Worm (Caenorhabditis elegans) whole organism, L4/young adult: Measurements from ENCODE around the gene T22D1.5.

Experiments
- W03F9.2 ChIP-seq: fragments of 150-350 bp; optimal IDR thresholded peaks from 2 replicates; lab custom pipeline; 2014; ENCODE audit warnings: missing biosample characterization, missing genetic modification characterization
- dao-5 ChIP-seq: sonication (generic microtip); optimal IDR thresholded peaks from 2 replicates; lab custom pipeline; 2016; ENCODE audit warnings: missing genotype, missing genetic modification characterization, moderate library complexity, missing compliant biosample characterization

DNA sequence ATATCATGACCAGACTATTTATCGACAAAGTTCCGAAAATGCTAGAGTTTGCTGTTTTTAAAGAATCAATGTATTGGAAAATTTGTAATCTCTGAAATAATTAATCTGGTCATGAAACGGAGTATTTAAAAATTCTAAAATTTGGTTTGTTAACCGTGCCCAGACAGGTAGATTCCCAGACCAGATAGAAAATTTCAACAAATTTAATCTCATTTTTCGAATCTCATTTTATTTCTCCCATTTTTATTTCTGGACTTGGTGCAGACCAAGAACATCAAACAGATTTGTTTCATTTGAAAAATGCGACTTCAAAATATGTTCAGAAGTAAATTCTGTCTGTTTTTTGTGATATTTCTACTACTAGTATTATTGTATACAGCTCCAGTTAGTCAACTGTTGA lies 19.3 kb downstream of the T22D1.5 start, which contains the start of gene T22D1.1:
- TF ChIP-seq dao-5 (tag; lab: Kevin White, UChicago) (no peak), W03F9.2 (tag; lab: Kevin White, UChicago) (no peak)
